Fruit fly (Drosophila melanogaster) whole organism, adult: ENCODE measurements around the gene CG7888.

Experiments used
- CG11617 ChIP-seq: fragments of 200-800 bp; sonication (Bioruptor generic); optimal IDR thresholded peaks from 2 replicates; lab custom pipeline; 2017; ENCODE audit warnings: mild to moderate bottlenecking, missing biosample characterization, missing genetic modification reagents, missing genetic modification characterization
- CG12768 ChIP-seq: fragments of 200-800 bp; sonication (Bioruptor generic); optimal IDR thresholded peaks from 2 replicates; lab custom pipeline; 2017; ENCODE audit warnings: missing biosample characterization, missing genetic modification characterization, mild to moderate bottlenecking, moderate library complexity, missing genetic modification reagents
- CG14711 ChIP-seq: fragments of 200-800 bp; sonication (Bioruptor generic); optimal IDR thresholded peaks from 2 replicates; lab custom pipeline; 2018; ENCODE audit warnings: missing biosample characterization, mild to moderate bottlenecking, missing genetic modification characterization, moderate library complexity
- CG1620 ChIP-seq: fragments of 200-800 bp; sonication (Bioruptor generic); optimal IDR thresholded peaks from 2 replicates; lab custom pipeline; 2016; ENCODE audit warnings: missing biosample characterization, missing genetic modification characterization
- CG33017 ChIP-seq: fragments of 200-800 bp; sonication (Bioruptor generic); optimal IDR thresholded peaks from 2 replicates; lab custom pipeline; 2018; ENCODE audit warnings: missing biosample characterization, mild to moderate bottlenecking, missing genetic modification characterization, moderate library complexity
- CG5204 ChIP-seq: fragments of 200-800 bp; sonication (Bioruptor generic); optimal IDR thresholded peaks from 2 replicates; lab custom pipeline; 2016; ENCODE audit warnings: missing biosample characterization, missing genetic modification characterization
- CG7045 ChIP-seq: fragments of 200-800 bp; sonication (Bioruptor generic); optimal IDR thresholded peaks from 2 replicates; lab custom pipeline; 2017; ENCODE audit warnings: missing biosample characterization, mild to moderate bottlenecking, missing genetic modification characterization
- CG7101 ChIP-seq: fragments of 200-800 bp; sonication (Bioruptor generic); optimal IDR thresholded peaks from 2 replicates; lab custom pipeline; 2018; ENCODE audit warnings: missing biosample characterization, mild to moderate bottlenecking, missing genetic modification characterization, moderate library complexity
- Clk ChIP-seq: fragments of 200-800 bp; sonication (Bioruptor generic); optimal IDR thresholded peaks from 2 replicates; lab custom pipeline; 2017; ENCODE audit warnings: missing biosample characterization, missing genetic modification characterization
- Crg-1 ChIP-seq: fragments of 200-800 bp; sonication (Bioruptor generic); optimal IDR thresholded peaks from 2 replicates; lab custom pipeline; 2016; ENCODE audit warnings: missing biosample characterization, missing genetic modification characterization
- Hr96 ChIP-seq: fragments of 200-800 bp; sonication (Bioruptor generic); optimal IDR thresholded peaks from 2 replicates; lab custom pipeline; 2016; ENCODE audit warnings: missing biosample characterization, missing genetic modification characterization
- Mnt ChIP-seq: fragments of 200-800 bp; sonication (Bioruptor generic); optimal IDR thresholded peaks from 2 replicates; lab custom pipeline; 2016; ENCODE audit warnings: missing biosample characterization, mild to moderate bottlenecking, missing genetic modification characterization
- bab1 ChIP-seq: fragments of 200-800 bp; sonication (Bioruptor generic); optimal IDR thresholded peaks from 3 replicates; lab custom pipeline; 2019; ENCODE audit warnings: missing biosample characterization, mild to moderate bottlenecking, missing genetic modification characterization, moderate library complexity
- cic ChIP-seq: fragments of 200-800 bp; sonication (Bioruptor generic); optimal IDR thresholded peaks from 2 replicates; lab custom pipeline; 2017; ENCODE audit warnings: missing biosample characterization, mild to moderate bottlenecking, missing genetic modification characterization, moderate library complexity
- cnc ChIP-seq, 2 experiments: fragments of >200 bp; optimal IDR thresholded peaks; 2 replicates each; lab custom pipeline; 2017
- kay ChIP-seq: fragments of 200-800 bp; sonication (Bioruptor generic); peaks from one replicate; lab custom pipeline; 2016; ENCODE audit warnings: missing biosample characterization, missing genetic modification characterization, borderline replicate concordance
- ovo ChIP-seq: fragments of 200-800 bp; sonication (Bioruptor generic); optimal IDR thresholded peaks from 2 replicates; lab custom pipeline; 2016; ENCODE audit warnings: missing biosample characterization, missing genetic modification characterization
- pad ChIP-seq: fragments of 200-800 bp; sonication (Bioruptor generic); optimal IDR thresholded peaks from 3 replicates; lab custom pipeline; 2017; ENCODE audit warnings: missing biosample characterization, missing genetic modification characterization, mild to moderate bottlenecking, moderate library complexity, missing genetic modification reagents
- tj ChIP-seq: fragments of 200-800 bp; sonication (Bioruptor generic); optimal IDR thresholded peaks from 3 replicates; lab custom pipeline; 2017; ENCODE audit warnings: missing biosample characterization, mild to moderate bottlenecking, missing genetic modification characterization, moderate library complexity
- toe ChIP-seq: fragments of 200-800 bp; sonication (Bioruptor generic); optimal IDR thresholded peaks from 2 replicates; lab custom pipeline; 2016; ENCODE audit warnings: missing biosample characterization, missing genetic modification characterization

Gene CG7888

dm6 chr3L:11085810-11086209 lies 32.0 kb downstream of the CG7888 start:
- peak; percentile 26 for TF ChIP-seq cic (GFP tag; lab: Kevin White, UChicago)
- TF ChIP-seq pad (GFP tag; lab: Kevin White, UChicago) = no peak
- TF ChIP-seq Mnt (GFP tag; lab: Kevin White, UChicago) = peak; percentile 73
- peak; percentile 7 for TF ChIP-seq CG14711 (tag; lab: Kevin White, UChicago)

- TF ChIP-seq CG1620 (GFP tag; lab: Kevin White, UChicago) (no peak), bab1 (GFP tag; lab: Kevin White, UChicago) (peak; percentile 59), kay (GFP tag; lab: Kevin White, UChicago) (peak; percentile 86), Clk (no peak), toe (no peak), Hr96 (no peak), CG12768 (no peak), CG33017 (tag; lab: Kevin White, UChicago) (peak; percentile 48), CG5204 (peak; percentile 50), cic (GFP tag; lab: Kevin White, UChicago) (no peak), pad (GFP tag; lab: Kevin White, UChicago) (peak; percentile 15), Mnt (GFP tag; lab: Kevin White, UChicago) (no peak), CG11617 (peak; percentile 77), Crg-1 (GFP tag; lab: Kevin White, UChicago) (no peak), tj (peak; percentile 63), CG7045 (GFP tag; lab: Kevin White, UChicago) (peak; percentile 39), CG14711 (tag; lab: Kevin White, UChicago) (peak; percentile 29), cnc (optimal IDR thresholded peaks at IDR 0.05; lab: Kevin White, UChicago) (no peak), ovo (GFP tag; lab: Kevin White, UChicago) (no peak), CG7101 (tag; lab: Kevin White, UChicago) (peak; percentile 47)
These were observed 36.1 kb downstream of the CG7888 start for dm6 chr3L:11089805-11090440.

- TF ChIP-seq Mnt (GFP tag; lab: Kevin White, UChicago) = peak; percentile 70
- peak; percentile 54 for TF ChIP-seq CG14711 (tag; lab: Kevin White, UChicago)
- peak; percentile 75 for TF ChIP-seq toe
- peak; percentile 50 for TF ChIP-seq CG33017 (tag; lab: Kevin White, UChicago)
- TF ChIP-seq CG1620 (GFP tag; lab: Kevin White, UChicago) = peak; percentile 79
- TF ChIP-seq pad (GFP tag; lab: Kevin White, UChicago) = peak; percentile 76
- TF ChIP-seq Crg-1 (GFP tag; lab: Kevin White, UChicago) = peak; percentile 90
- peak; percentile 78 for TF ChIP-seq CG7101 (tag; lab: Kevin White, UChicago)
- peak; percentile 6 for TF ChIP-seq kay (GFP tag; lab: Kevin White, UChicago)
- TF ChIP-seq Clk = peak; percentile 53
- peak; percentile 63 for TF ChIP-seq CG11617
- peak; percentile 7 for TF ChIP-seq ovo (GFP tag; lab: Kevin White, UChicago)
- TF ChIP-seq CG5204 = peak; percentile 24
- peak; percentile 81 for TF ChIP-seq Hr96
- peak; percentile 82 for TF ChIP-seq cic (GFP tag; lab: Kevin White, UChicago)
- peak; percentile 51 for TF ChIP-seq tj
- no peak for TF ChIP-seq cnc (optimal IDR thresholded peaks at IDR 0.05; lab: Kevin White, UChicago)
- peak; percentile 56 for TF ChIP-seq CG7045 (GFP tag; lab: Kevin White, UChicago)
- peak; percentile 82 for TF ChIP-seq CG12768
- TF ChIP-seq bab1 (GFP tag; lab: Kevin White, UChicago) = no peak
These were observed 38.2 kb downstream of the CG7888 start for dm6 chr3L:11091943-11092609.

- TF ChIP-seq toe (no peak), cic (GFP tag; lab: Kevin White, UChicago) (peak; percentile 3)
These were observed 38.8 kb downstream of the CG7888 start for dm6 chr3L:11092610-11092961.

- TF ChIP-seq Crg-1 (GFP tag; lab: Kevin White, UChicago) = peak; percentile 86
- peak; percentile 67 for TF ChIP-seq Clk
- TF ChIP-seq CG7101 (tag; lab: Kevin White, UChicago) = peak; percentile 82
- TF ChIP-seq CG11617 = peak; percentile 7
- no peak for TF ChIP-seq cnc (optimal IDR thresholded peaks at IDR 0.05; lab: Kevin White, UChicago)
- peak; percentile 90 for TF ChIP-seq kay (GFP tag; lab: Kevin White, UChicago)
- peak; percentile 47 for TF ChIP-seq CG14711 (tag; lab: Kevin White, UChicago)
- TF ChIP-seq pad (GFP tag; lab: Kevin White, UChicago) = peak; percentile 75
- peak; percentile 66 for TF ChIP-seq CG33017 (tag; lab: Kevin White, UChicago)
- peak; percentile 76 for TF ChIP-seq CG12768
- TF ChIP-seq CG5204 = peak; percentile 69
- TF ChIP-seq Hr96 = peak; percentile 73
- no peak for TF ChIP-seq cic (GFP tag; lab: Kevin White, UChicago)
- TF ChIP-seq Mnt (GFP tag; lab: Kevin White, UChicago) = peak; percentile 78
- no peak for TF ChIP-seq tj
- TF ChIP-seq toe = peak; percentile 75
- peak; percentile 83 for TF ChIP-seq CG1620 (GFP tag; lab: Kevin White, UChicago)
- TF ChIP-seq bab1 (GFP tag; lab: Kevin White, UChicago) = peak; percentile 80
- TF ChIP-seq ovo (GFP tag; lab: Kevin White, UChicago) = peak; percentile 57
- TF ChIP-seq CG7045 (GFP tag; lab: Kevin White, UChicago) = peak; percentile 55
These were observed 39.2 kb downstream of the CG7888 start, which contains the start of gene JIL-1 for dm6 chr3L:11093046-11093520. Gene JIL-1, minus strand, starts transcription at chr3L:11093193.

- TF ChIP-seq bab1 (GFP tag; lab: Kevin White, UChicago) = no peak
- TF ChIP-seq cnc (optimal IDR thresholded peaks at IDR 0.05; lab: Kevin White, UChicago) = no peak
- no peak for TF ChIP-seq pad (GFP tag; lab: Kevin White, UChicago)
- TF ChIP-seq tj = no peak
- TF ChIP-seq CG7045 (GFP tag; lab: Kevin White, UChicago) = no peak
- TF ChIP-seq Crg-1 (GFP tag; lab: Kevin White, UChicago) = no peak
- no peak for TF ChIP-seq ovo (GFP tag; lab: Kevin White, UChicago)
- no peak for TF ChIP-seq cic (GFP tag; lab: Kevin White, UChicago)
- no peak for TF ChIP-seq Hr96
- TF ChIP-seq CG14711 (tag; lab: Kevin White, UChicago) = no peak
- TF ChIP-seq CG12768 = no peak
- TF ChIP-seq CG7101 (tag; lab: Kevin White, UChicago) = no peak
- no peak for TF ChIP-seq kay (GFP tag; lab: Kevin White, UChicago)
- TF ChIP-seq CG11617 = no peak
- TF ChIP-seq Clk = no peak
These were observed 40.4 kb downstream of the CG7888 start for dm6 chr3L:11094279-11094678.
